Worm (Caenorhabditis elegans) whole organism, young adult: ENCODE results near the gene C01G6.3.

Experiments used
- C17E4.6 ChIP-seq: fragments of 200-800 bp; sonication (Bioruptor generic); IDR thresholded peaks from 2 replicates; pipeline ENCODE4 v1.3.6; 2022; ENCODE audit warnings: missing genetic modification reagents, missing genetic modification characterization, missing compliant biosample characterization
- D2030.7 ChIP-seq: fragments of 200-800 bp; sonication (Bioruptor generic); IDR thresholded peaks from 2 replicates; pipeline ENCODE4 v1.3.6; 2022; ENCODE audit warnings: missing genetic modification reagents, missing genetic modification characterization, missing compliant biosample characterization
- F10E7.11 ChIP-seq: sonication (generic microtip); optimal IDR thresholded peaks from 2 replicates; lab custom pipeline; 2017; ENCODE audit warnings: mild to moderate bottlenecking, missing genetic modification characterization, moderate library complexity, missing compliant biosample characterization
- F22D6.2 ChIP-seq: sonication (generic microtip); optimal IDR thresholded peaks from 2 replicates; lab custom pipeline; 2016; ENCODE audit warnings: mild to moderate bottlenecking, missing genetic modification characterization, missing compliant biosample characterization
- F37B4.10 ChIP-seq: fragments of 200-800 bp; sonication (Bioruptor generic); IDR thresholded peaks from 2 replicates; pipeline ENCODE4 v1.3.6; 2022; ENCODE audit warnings: missing genetic modification characterization, missing compliant biosample characterization
- Y53G8AR.9 ChIP-seq: fragments of 200-800 bp; sonication (Bioruptor generic); conservative IDR thresholded peaks from 2 replicates; pipeline ENCODE4 v1.3.6; 2022; ENCODE audit warnings: missing genetic modification reagents, missing genetic modification characterization, missing compliant biosample characterization
- akir-1 ChIP-seq: fragments of 200-800 bp; sonication (Bioruptor generic); optimal IDR thresholded peaks from 2 replicates; lab custom pipeline; 2018; ENCODE audit warnings: mild to moderate bottlenecking, missing genetic modification characterization, moderate library complexity, missing compliant biosample characterization
- bed-1 ChIP-seq: fragments of 200-800 bp; sonication (Bioruptor generic); IDR thresholded peaks from 2 replicates; pipeline ENCODE4 v1.3.6; 2022; ENCODE audit warnings: missing genetic modification reagents, missing genetic modification characterization, missing compliant biosample characterization
- cebp-2 ChIP-seq: fragments of 200-800 bp; sonication (Bioruptor generic); IDR thresholded peaks from 2 replicates; pipeline ENCODE4 v1.3.6; 2022; ENCODE audit warnings: missing genetic modification characterization, missing compliant biosample characterization
- ceh-100 ChIP-seq: fragments of 200-800 bp; sonication (Bioruptor generic); IDR thresholded peaks from 2 replicates; pipeline ENCODE4 v1.3.6; 2022; ENCODE audit warnings: missing genetic modification reagents, missing genetic modification characterization, missing compliant biosample characterization
- ceh-40 ChIP-seq: fragments of 200-800 bp; sonication (Bioruptor generic); IDR thresholded peaks from 2 replicates; pipeline ENCODE4 v1.3.6; 2022; ENCODE audit warnings: missing genetic modification characterization, missing compliant biosample characterization
- ceh-58 ChIP-seq: fragments of 200-800 bp; sonication (Bioruptor generic); IDR thresholded peaks from 2 replicates; pipeline ENCODE4 v1.3.6; 2022; ENCODE audit warnings: missing genetic modification characterization, missing compliant biosample characterization
- ceh-79 ChIP-seq: sonication (generic microtip); optimal IDR thresholded peaks from 2 replicates; lab custom pipeline; 2017; ENCODE audit warnings: mild to moderate bottlenecking, missing genetic modification characterization, missing compliant biosample characterization
- dpff-1 ChIP-seq: sonication (generic microtip); optimal IDR thresholded peaks from 2 replicates; lab custom pipeline; 2017; ENCODE audit warnings: mild to moderate bottlenecking, missing genetic modification characterization, missing compliant biosample characterization
- ekl-4 ChIP-seq: fragments of 200-800 bp; sonication (Bioruptor generic); IDR thresholded peaks from 2 replicates; pipeline ENCODE4 v1.3.6; 2022; ENCODE audit warnings: missing genetic modification reagents, missing genetic modification characterization, missing compliant biosample characterization
- let-607 ChIP-seq, 2 experiments: fragments of 200-800 bp in 1 of 2; sonication (Bioruptor generic) in 1 of 2; sonication (generic microtip) in 1 of 2; optimal IDR thresholded peaks; 2 replicates each; lab custom pipeline; 2016 to 2018; ENCODE audit warnings: mild to moderate bottlenecking in 2 of 2, missing compliant biosample characterization in 2 of 2, missing genetic modification characterization in 2 of 2, moderate library complexity in 2 of 2, missing genotype in 1 of 2
- lsl-1 ChIP-seq: fragments of 200-800 bp; sonication (Bioruptor generic); optimal IDR thresholded peaks from 2 replicates; lab custom pipeline; 2018; ENCODE audit warnings: mild to moderate bottlenecking, missing genetic modification characterization, moderate library complexity, missing compliant biosample characterization
- nfyb-1 ChIP-seq: fragments of 200-800 bp; sonication (Bioruptor generic); IDR thresholded peaks from 2 replicates; pipeline ENCODE4 v1.3.6; 2022; ENCODE audit warnings: missing genetic modification reagents, missing genetic modification characterization, missing compliant biosample characterization
- nhr-80 ChIP-seq: sonication (generic microtip); optimal IDR thresholded peaks from 2 replicates; lab custom pipeline; 2016; ENCODE audit warnings: missing genetic modification characterization, missing compliant biosample characterization
- nhr-90 ChIP-seq: sonication (generic microtip); optimal IDR thresholded peaks from 2 replicates; lab custom pipeline; 2016; ENCODE audit warnings: missing genotype, mild to moderate bottlenecking, missing genetic modification characterization, missing compliant biosample characterization
- rcor-1 ChIP-seq: fragments of 200-800 bp; sonication (Bioruptor generic); IDR thresholded peaks from 2 replicates; pipeline ENCODE4 v1.3.6; 2022; ENCODE audit warnings: missing genetic modification reagents, missing genetic modification characterization, missing compliant biosample characterization
- rpc-1 ChIP-seq, 2 experiments: fragments of 150-350 bp in 1 of 2; sonication (generic microtip) in 1 of 2; optimal IDR thresholded peaks; 2 replicates each; lab custom pipeline; 2014 to 2018; ENCODE audit warnings: missing biosample characterization in 1 of 2, missing genetic modification characterization in 1 of 2, missing genetic modification reagents in 1 of 2, missing genotype in 1 of 2
- sea-2 ChIP-seq: fragments of 200-800 bp; sonication (Bioruptor generic); IDR thresholded peaks from 2 replicates; pipeline ENCODE4 v1.3.6; 2022; ENCODE audit warnings: missing genetic modification characterization, missing compliant biosample characterization
- snpc-4 ChIP-seq, 5 experiments: fragments of 150-350 bp in 1 of 5; sonication (generic microtip) in 4 of 5; optimal IDR thresholded peaks; 2 replicates each; lab custom pipeline; 2014 to 2018; ENCODE audit warnings: missing genetic modification characterization in 5 of 5, missing biosample characterization in 3 of 5, antibody characterized with exemption in 2 of 5, mild to moderate bottlenecking in 2 of 5, missing compliant biosample characterization in 2 of 5, missing genotype in 2 of 5, moderate library complexity in 2 of 5, missing genetic modification reagents in 1 of 5
- tbp1 ChIP-seq: fragments of 200-800 bp; sonication (Bioruptor generic); optimal IDR thresholded peaks from 2 replicates; lab custom pipeline; 2018; ENCODE audit warnings: mild to moderate bottlenecking, missing genetic modification characterization, missing compliant biosample characterization
- unc-62 ChIP-seq: fragments of 150-350 bp; optimal IDR thresholded peaks from 2 replicates; lab custom pipeline; 2014; ENCODE audit warnings: missing biosample characterization, missing genetic modification reagents, missing genetic modification characterization
- xnd-1 ChIP-seq: sonication (generic microtip); optimal IDR thresholded peaks from 2 replicates; lab custom pipeline; 2016; ENCODE audit warnings: missing genotype, missing genetic modification reagents, missing genetic modification characterization, missing compliant biosample characterization
- zim-3 ChIP-seq: sonication (generic microtip); optimal IDR thresholded peaks from 2 replicates; lab custom pipeline; 2017; ENCODE audit warnings: mild to moderate bottlenecking, missing genetic modification characterization, moderate library complexity, missing compliant biosample characterization
- ztf-22 ChIP-seq: fragments of 200-800 bp; sonication (Bioruptor generic); optimal IDR thresholded peaks from 2 replicates; lab custom pipeline; 2018; ENCODE audit warnings: mild to moderate bottlenecking, missing genetic modification characterization, moderate library complexity, missing compliant biosample characterization
- ztf-25 ChIP-seq: fragments of 200-800 bp; sonication (Bioruptor generic); IDR thresholded peaks from 2 replicates; pipeline ENCODE4 v1.3.6; 2022; ENCODE audit warnings: missing genetic modification reagents, missing genetic modification characterization, missing compliant biosample characterization
- ztf-26 ChIP-seq: sonication (generic microtip); optimal IDR thresholded peaks from 2 replicates; lab custom pipeline; 2017; ENCODE audit warnings: missing genetic modification characterization, missing compliant biosample characterization

Gene C01G6.3

ce11 chrII:9275173-9275572 is 5.5 kb downstream of the C01G6.3 start (continued):
- TF ChIP-seq zim-3 (tag; lab: Kevin White, UChicago) (peak; percentile 59), ceh-79 (no peak), ceh-58 (GFP tag; lab: Robert Waterston, UW) (peak; percentile 75; the same call in 1 of the 2 replicates), D2030.7 (no peak)

- TF ChIP-seq F10E7.11 (tag; lab: Kevin White, UChicago), result no peak
- no peak for TF ChIP-seq lsl-1
- no peak for TF ChIP-seq bed-1 (GFP tag; lab: Robert Waterston, UW)
- no peak for TF ChIP-seq tbp1 (GFP tag; lab: Kevin White, UChicago)
- TF ChIP-seq F22D6.2 (tag; lab: Kevin White, UChicago), result no peak
- TF ChIP-seq ztf-25 (GFP tag; lab: Robert Waterston, UW), result no peak
- no peak for TF ChIP-seq nhr-90 (tag; lab: Kevin White, UChicago)
- TF ChIP-seq rcor-1, result no peak
- TF ChIP-seq ceh-100 (GFP tag; lab: Robert Waterston, UW), result no peak
- TF ChIP-seq cebp-2 (GFP tag; lab: Robert Waterston, UW), result no peak
- no peak for TF ChIP-seq C17E4.6
- TF ChIP-seq ekl-4 (GFP tag; lab: Robert Waterston, UW), result no peak
- no peak for TF ChIP-seq snpc-4 (GFP tag; optimal IDR thresholded peaks at IDR 0.05; lab: Kevin White, UChicago)
- TF ChIP-seq snpc-4 (tag; optimal IDR thresholded peaks at IDR 0.05; lab: Kevin White, UChicago), result no peak
- TF ChIP-seq F37B4.10 (GFP tag; lab: Robert Waterston, UW), result no peak
- TF ChIP-seq akir-1 (GFP tag; lab: Kevin White, UChicago), result no peak
- TF ChIP-seq ztf-26 (tag; lab: Kevin White, UChicago), result no peak
- TF ChIP-seq dpff-1 (tag; lab: Kevin White, UChicago), result no peak
- TF ChIP-seq xnd-1 (tag; lab: Kevin White, UChicago), result no peak
- TF ChIP-seq, all 124 proteins: peak for 0
These were observed 7.5 kb downstream of the C01G6.3 start for ce11 chrII:9277153-9277552.

ce11 chrII:9279016-9279415 is 9.3 kb downstream of the C01G6.3 start:
- TF ChIP-seq Y53G8AR.9 (GFP tag; lab: Robert Waterston, UW), result 0 out of 2 replicates have a peak, but pooled peaks have one; percentile 36
- no peak for TF ChIP-seq sea-2

- peak in 1 of 2 experiments; percentile 51 for TF ChIP-seq let-607 (tag; optimal IDR thresholded peaks at IDR 0.05; lab: Kevin White, UChicago)
- 0 out of 2 replicates have a peak, but pooled peaks have one; percentile 20 for TF ChIP-seq nfyb-1 (GFP tag; lab: Robert Waterston, UW)
- peak; percentile 61 for TF ChIP-seq nhr-80 (tag; lab: Kevin White, UChicago)
- TF ChIP-seq cebp-2 (GFP tag; lab: Robert Waterston, UW), result no peak
- TF ChIP-seq unc-62, result peak; percentile 49
These were observed 10.5 kb downstream of the C01G6.3 start, which contains the start of gene gldi-3 for ce11 chrII:9280048-9280772. TSS of gene gldi-3 (minus strand) at chrII:9280098.

ce11 chrII:9280846-9281245 is 11.2 kb downstream of the C01G6.3 start:
- TF ChIP-seq ztf-26 (tag; lab: Kevin White, UChicago) (no peak), ceh-40 (GFP tag; lab: Robert Waterston, UW) (no peak), ztf-22 (GFP tag; lab: Kevin White, UChicago) (no peak), rpc-1 (optimal IDR thresholded peaks at IDR 0.05; lab: Kevin White, UChicago) (no peak), rpc-1 (tag; optimal IDR thresholded peaks at IDR 0.05; lab: Kevin White, UChicago) (no peak)
